Fruit fly (Drosophila melanogaster) whole organism, wandering third instar larva: ENCODE measurements around the gene Dlip1.
A peak's percentile ranks its signal among the peaks of the same experiment; 100 is the strongest.

Experiments
- Abd-B ChIP-seq: fragments of >200 bp; optimal IDR thresholded peaks from 2 replicates; lab custom pipeline; 2017; ENCODE audit warnings: missing biosample characterization, missing genetic modification characterization
- CG32264 ChIP-seq: fragments of 200-800 bp; sonication (Bioruptor generic); optimal IDR thresholded peaks from 2 replicates; lab custom pipeline; 2016; ENCODE audit warnings: missing biosample characterization, missing genetic modification characterization
- CG9705 ChIP-seq: fragments of 200-800 bp; sonication (Bioruptor generic); optimal IDR thresholded peaks from 2 replicates; lab custom pipeline; 2018; ENCODE audit warnings: missing biosample characterization, mild to moderate bottlenecking, missing genetic modification characterization
- CrebA ChIP-seq: fragments of 200-800 bp; sonication (Bioruptor generic); optimal IDR thresholded peaks from 2 replicates; lab custom pipeline; 2016; ENCODE audit warnings: missing biosample characterization, mild to moderate bottlenecking, missing genetic modification characterization, borderline replicate concordance
- Dfd ChIP-seq: fragments of >200 bp; optimal IDR thresholded peaks from 2 replicates; lab custom pipeline; 2017; ENCODE audit warnings: missing biosample characterization, missing genetic modification characterization
- Dif ChIP-seq: fragments of 200-275, 200-300 bp; sonication (Bioruptor generic); optimal IDR thresholded peaks from 2 replicates; lab custom pipeline; 2018; ENCODE audit warnings: missing biosample characterization, missing genetic modification characterization; ENCODE audit not compliant: partially characterized antibody
- GATAd ChIP-seq: sonication (Bioruptor generic); optimal IDR thresholded peaks from 2 replicates; lab custom pipeline; 2016; ENCODE audit warnings: missing biosample characterization, missing genetic modification characterization
- HLH106 ChIP-seq: fragments of 200-800 bp; optimal IDR thresholded peaks from 3 replicates; lab custom pipeline; 2019; ENCODE audit warnings: missing biosample characterization, mild to moderate bottlenecking, missing genetic modification characterization, moderate library complexity
- Hnf4 ChIP-seq: fragments of 200-800 bp; sonication (Bioruptor generic); optimal IDR thresholded peaks from 2 replicates; lab custom pipeline; 2016; ENCODE audit warnings: missing biosample characterization, mild to moderate bottlenecking, missing genetic modification characterization
- Hr78 ChIP-seq: fragments of >200 bp; optimal IDR thresholded peaks from 2 replicates; lab custom pipeline; 2017; ENCODE audit warnings: missing biosample characterization, missing genetic modification characterization
- Hr83 ChIP-seq: fragments of 200-300 bp; sonication (Bioruptor generic); optimal IDR thresholded peaks from 2 replicates; lab custom pipeline; 2016; ENCODE audit warnings: missing biosample characterization, mild to moderate bottlenecking, missing genetic modification characterization, moderate library complexity; ENCODE audit not compliant: poor library complexity, severe bottlenecking
- Jra ChIP-seq: sonication (Bioruptor generic); optimal IDR thresholded peaks from 2 replicates; lab custom pipeline; 2016; ENCODE audit warnings: missing biosample characterization, missing genetic modification characterization
- Mio ChIP-seq: sonication (Bioruptor generic); optimal IDR thresholded peaks from 2 replicates; lab custom pipeline; 2016; ENCODE audit warnings: missing biosample characterization, missing genetic modification characterization
- Myc ChIP-seq: fragments of >200 bp; optimal IDR thresholded peaks from 2 replicates; lab custom pipeline; 2017
- N ChIP-seq: fragments of >200 bp; optimal IDR thresholded peaks from 2 replicates; lab custom pipeline; 2018; ENCODE audit warnings: missing biosample characterization, missing external identifiers, missing genetic modification characterization
- OdsH ChIP-seq: fragments of 200-800 bp; sonication (Bioruptor generic); optimal IDR thresholded peaks from 2 replicates; lab custom pipeline; 2016; ENCODE audit warnings: missing biosample characterization, mild to moderate bottlenecking, missing genetic modification characterization
- Rel ChIP-seq, 2 experiments: fragments of 200-800 bp; sonication (Bioruptor generic) in 1 of 2; optimal IDR thresholded peaks; 2 replicates in 1 of 2; 3 replicates in 1 of 2; lab custom pipeline; 2016 to 2019; ENCODE audit warnings: mild to moderate bottlenecking in 2 of 2, missing biosample characterization in 2 of 2, missing genetic modification characterization in 2 of 2, moderate library complexity in 1 of 2
- Sp1 ChIP-seq: fragments of 200-800 bp; sonication (Bioruptor generic); optimal IDR thresholded peaks from 3 replicates; lab custom pipeline; 2019; ENCODE audit warnings: missing biosample characterization, mild to moderate bottlenecking, missing genetic modification characterization, moderate library complexity
- Vsx2 ChIP-seq: fragments of 200-300, 225-300 bp; sonication (Bioruptor generic); optimal IDR thresholded peaks from 2 replicates; lab custom pipeline; 2018; ENCODE audit warnings: missing biosample characterization, missing genetic modification characterization; ENCODE audit not compliant: partially characterized antibody
- br ChIP-seq: fragments of 200-800 bp; sonication (Bioruptor generic); optimal IDR thresholded peaks from 2 replicates; lab custom pipeline; 2016; ENCODE audit warnings: missing biosample characterization, missing genetic modification characterization
- brk ChIP-seq: fragments of 200-800 bp; sonication (Bioruptor generic); optimal IDR thresholded peaks from 2 replicates; lab custom pipeline; 2016; ENCODE audit warnings: missing biosample characterization, mild to moderate bottlenecking, missing genetic modification characterization
- dl ChIP-seq, 2 experiments: fragments of 175-275, 200-275 bp in 1 of 2; fragments of 200-275 bp in 1 of 2; sonication (Bioruptor generic); optimal IDR thresholded peaks; lab custom pipeline; 2018; ENCODE audit warnings: mild to moderate bottlenecking in 2 of 2, missing biosample characterization in 2 of 2, missing genetic modification characterization in 2 of 2, moderate library complexity in 2 of 2; ENCODE audit not compliant: partially characterized antibody in 2 of 2, insufficient read depth in 1 of 2
- dmrt93B ChIP-seq: fragments of 200-800 bp; sonication (Bioruptor generic); optimal IDR thresholded peaks from 2 replicates; lab custom pipeline; 2018; ENCODE audit warnings: missing biosample characterization, mild to moderate bottlenecking, missing genetic modification characterization
- dsf ChIP-seq: sonication (Bioruptor generic); optimal IDR thresholded peaks from 2 replicates; lab custom pipeline; 2016; ENCODE audit warnings: missing biosample characterization, missing genetic modification characterization, borderline replicate concordance
- ey ChIP-seq: fragments of 200-800 bp; sonication (Bioruptor generic); optimal IDR thresholded peaks from 2 replicates; lab custom pipeline; 2016; ENCODE audit warnings: missing biosample characterization, missing genetic modification characterization
- foxo ChIP-seq, 2 experiments: fragments of 200-800 bp; sonication (Bioruptor generic); optimal IDR thresholded peaks; 2 replicates in 1 of 2; 3 replicates in 1 of 2; lab custom pipeline; 2016 to 2017; ENCODE audit warnings: missing biosample characterization in 2 of 2, missing genetic modification characterization in 2 of 2
- fru ChIP-seq: fragments of 200-800 bp; sonication (Bioruptor generic); optimal IDR thresholded peaks from 3 replicates; lab custom pipeline; 2016; ENCODE audit warnings: missing biosample characterization, mild to moderate bottlenecking, missing genetic modification characterization
- h ChIP-seq: fragments of 200-800 bp; sonication (Bioruptor generic); optimal IDR thresholded peaks from 3 replicates; lab custom pipeline; 2016; ENCODE audit warnings: missing biosample characterization, mild to moderate bottlenecking, missing genetic modification characterization
- jim ChIP-seq: fragments of 175-275, 200-325 bp; sonication (Bioruptor generic); optimal IDR thresholded peaks from 2 replicates; lab custom pipeline; 2016; ENCODE audit warnings: missing biosample characterization, mild to moderate bottlenecking, missing genetic modification characterization
- lola ChIP-seq: fragments of >200 bp; optimal IDR thresholded peaks from 2 replicates; lab custom pipeline; 2017; ENCODE audit warnings: missing biosample characterization, missing genetic modification characterization
- pan ChIP-seq: fragments of >200 bp; optimal IDR thresholded peaks from 2 replicates; lab custom pipeline; 2017
- psq ChIP-seq: fragments of 200-800 bp; sonication (Bioruptor generic); optimal IDR thresholded peaks from 3 replicates; lab custom pipeline; 2017; ENCODE audit warnings: missing biosample characterization, mild to moderate bottlenecking, missing genetic modification characterization, moderate library complexity
- rgr ChIP-seq: fragments of 200-800 bp; sonication (Bioruptor generic); optimal IDR thresholded peaks from 3 replicates; lab custom pipeline; 2016; ENCODE audit warnings: missing biosample characterization, mild to moderate bottlenecking, missing genetic modification characterization
- sage ChIP-seq: fragments of 200-800 bp; sonication (Bioruptor generic); optimal IDR thresholded peaks from 2 replicates; lab custom pipeline; 2016; ENCODE audit warnings: missing biosample characterization, mild to moderate bottlenecking, missing genetic modification characterization
- sv ChIP-seq: fragments of 200-800 bp; sonication (Bioruptor generic); optimal IDR thresholded peaks from 3 replicates; lab custom pipeline; 2016; ENCODE audit warnings: missing biosample characterization, missing genetic modification characterization
- tai ChIP-seq: sonication (Bioruptor generic); optimal IDR thresholded peaks from 2 replicates; lab custom pipeline; 2016; ENCODE audit warnings: missing biosample characterization, missing genetic modification characterization
- usp ChIP-seq: fragments of >200 bp; optimal IDR thresholded peaks from 2 replicates; lab custom pipeline; 2017; ENCODE audit warnings: missing biosample characterization, missing genetic modification characterization
- woc ChIP-seq: sonication (Bioruptor generic); optimal IDR thresholded peaks from 2 replicates; lab custom pipeline; 2016; ENCODE audit warnings: missing biosample characterization, mild to moderate bottlenecking, missing genetic modification characterization

The Dlip1 gene

dm6 chrX:9155134-9155533, 3.3 kb upstream of the Dlip1 start:
- TF ChIP-seq CG32264 (no peak), GATAd (GFP tag; lab: Kevin White, UChicago) (no peak), Mio (GFP tag; lab: Kevin White, UChicago) (no peak), fru (GFP tag; lab: Kevin White, UChicago) (peak; percentile 70), br (peak; percentile 57), usp (GFP tag; lab: Kevin White, UChicago) (no peak), Hnf4 (GFP tag; lab: Kevin White, UChicago) (peak; percentile 53), HLH106 (tag; lab: Kevin White, UChicago) (peak; percentile 65), Rel (GFP tag; optimal IDR thresholded peaks at IDR 0.05; lab: Kevin White, UChicago) (no peak), Rel (tag; optimal IDR thresholded peaks at IDR 0.05; lab: Kevin White, UChicago) (no peak), h (GFP tag; lab: Kevin White, UChicago) (peak; percentile 67), tai (GFP tag; lab: Kevin White, UChicago) (no peak), dsf (GFP tag; lab: Kevin White, UChicago) (peak; percentile 16), foxo (GFP tag; optimal IDR thresholded peaks at IDR 0.05; lab: Kevin White, UChicago) (peak in 1 of 2 experiments; percentile 65), psq (GFP tag; lab: Kevin White, UChicago) (no peak), N (no peak), dmrt93B (GFP tag; lab: Kevin White, UChicago) (peak; percentile 56), Myc (lab: Kevin White, UChicago) (no peak), pan (no peak), rgr (GFP tag; lab: Kevin White, UChicago) (peak; percentile 57), woc (GFP tag; lab: Kevin White, UChicago) (peak; percentile 41), CrebA (GFP tag; lab: Kevin White, UChicago) (no peak), Vsx2 (GFP tag; lab: Kevin White, UChicago) (no peak), sage (GFP tag; lab: Kevin White, UChicago) (peak; percentile 40), Hr78 (no peak), jim (no peak), dl (GFP tag; optimal IDR thresholded peaks at IDR 0.05; lab: Kevin White, UChicago; ENCODE audit: insufficient read depth in 1 of 2, partially characterized antibody in 2 of 2) (no peak), brk (no peak), OdsH (GFP tag; lab: Kevin White, UChicago) (peak; percentile 33), sv (GFP tag; lab: Kevin White, UChicago) (peak; percentile 14), Sp1 (GFP tag; lab: Kevin White, UChicago) (peak; percentile 77), Dif (no peak), Abd-B (GFP tag; lab: Kevin White, UChicago) (no peak), Hr83 (no peak), Jra (GFP tag; lab: Kevin White, UChicago) (no peak), lola (GFP tag; lab: Kevin White, UChicago) (no peak), CG9705 (GFP tag; lab: Kevin White, UChicago) (peak; percentile 40), Dfd (no peak), ey (GFP tag; lab: Kevin White, UChicago) (peak; percentile 64)

dm6 chrX:9155715-9156387, 2.6 kb upstream of the Dlip1 start:
- peak; percentile 8 for TF ChIP-seq brk
- no peak for TF ChIP-seq Jra (GFP tag; lab: Kevin White, UChicago)
- peak; percentile 3 for TF ChIP-seq Hr83
- TF ChIP-seq tai (GFP tag; lab: Kevin White, UChicago) = no peak
- TF ChIP-seq psq (GFP tag; lab: Kevin White, UChicago) = peak; percentile 67
- peak; percentile 34 for TF ChIP-seq Rel (GFP tag; optimal IDR thresholded peaks at IDR 0.05; lab: Kevin White, UChicago)
- TF ChIP-seq Rel (tag; optimal IDR thresholded peaks at IDR 0.05; lab: Kevin White, UChicago) = peak; percentile 32
- no peak for TF ChIP-seq CG32264
- TF ChIP-seq h (GFP tag; lab: Kevin White, UChicago) = peak; percentile 23
- peak; percentile 32 for TF ChIP-seq Sp1 (GFP tag; lab: Kevin White, UChicago)
- peak; percentile 18 for TF ChIP-seq HLH106 (tag; lab: Kevin White, UChicago)
- no peak for TF ChIP-seq GATAd (GFP tag; lab: Kevin White, UChicago)
- TF ChIP-seq sage (GFP tag; lab: Kevin White, UChicago) = peak; percentile 8
- peak; percentile 17 for TF ChIP-seq br
